Worm (Caenorhabditis elegans): ENCODE data around the gene atgp-1.
A peak's percentile ranks its signal among the peaks of the same experiment; 100 is the strongest.

ce11 chrIV:17278363-17278762 is 9.2 kb downstream of the atgp-1 start:
- TF ChIP-seq flt-1 (GFP tag; IDR thresholded peaks at IDR 0.05) (peak; percentile 67), tbx-37 (GFP tag; conservative IDR thresholded peaks at IDR 0.05) (no peak), ceh-13 (GFP tag; optimal IDR thresholded peaks at IDR 0.05) (peak; percentile 65), aly-1 (tag; optimal IDR thresholded peaks at IDR 0.05) (no peak), ama-1 (optimal IDR thresholded peaks at IDR 0.05) (no peak), B0310.2 (tag; optimal IDR thresholded peaks at IDR 0.05) (peak; percentile 55), ets-7 (tag; optimal IDR thresholded peaks at IDR 0.05) (no peak), ceh-36 (tag; optimal IDR thresholded peaks at IDR 0.05) (peak; percentile 57), hmg-4 (GFP tag; optimal IDR thresholded peaks at IDR 0.05) (peak; percentile 89), F13C5.2 (tag; optimal IDR thresholded peaks at IDR 0.05) (peak; percentile 96), pes-1 (GFP tag; IDR thresholded peaks at IDR 0.05) (peak; percentile 50; the same call in 1 of the 2 replicates)
